Worm (Caenorhabditis elegans): ENCODE results near the gene alh-12.

alh-12 gene

DNA sequence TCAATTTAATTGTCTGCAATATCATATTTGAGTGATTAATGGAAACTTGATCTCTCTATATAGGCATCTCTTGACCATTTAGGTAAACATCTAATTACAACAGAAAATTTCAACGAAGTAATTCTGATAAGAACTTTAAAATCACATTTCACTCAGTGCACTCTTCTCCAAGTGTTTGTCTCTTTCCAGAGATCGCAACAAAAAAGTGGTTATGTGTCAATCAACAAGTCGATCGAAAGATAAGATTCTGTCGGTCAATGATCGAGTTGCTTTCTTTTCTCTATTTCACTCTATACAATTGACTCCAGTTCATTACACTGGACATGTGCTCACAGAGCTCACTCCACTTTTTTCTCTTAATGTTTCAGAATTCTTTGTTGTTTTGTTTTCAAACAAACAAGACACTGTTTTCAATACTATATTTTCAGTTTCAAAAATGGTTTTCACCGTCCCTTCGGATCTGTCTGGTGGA lies at the start of gene alh-12 (continued):
- TF ChIP-seq daf-16 (GFP tag; optimal IDR thresholded peaks at IDR 0.05): no peak
- TF ChIP-seq daf-16 (tag; optimal IDR thresholded peaks at IDR 0.05): peak; percentile 94
- TF ChIP-seq nhr-25 (tag; optimal IDR thresholded peaks at IDR 0.05; ENCODE audit: borderline replicate concordance, insufficient read depth): no peak
- no peak for TF ChIP-seq T26A8.4 (GFP tag; IDR thresholded peaks at IDR 0.05)
- no peak for TF ChIP-seq attf-4 (tag; optimal IDR thresholded peaks at IDR 0.05)
- TF ChIP-seq ctbp-1 (GFP tag; IDR thresholded peaks at IDR 0.05): no peak
- TF ChIP-seq rbr-2 (tag; optimal IDR thresholded peaks at IDR 0.05): no peak
- no peak for TF ChIP-seq lin-13 (GFP tag; optimal IDR thresholded peaks at IDR 0.05)
- TF ChIP-seq dmd-6 (GFP tag; IDR thresholded peaks at IDR 0.05): peak; percentile 87
- no peak for TF ChIP-seq egl-27 (tag; optimal IDR thresholded peaks at IDR 0.05)
- TF ChIP-seq aha-1 (tag): no peak
- no peak for TF ChIP-seq fos-1 (tag; optimal IDR thresholded peaks at IDR 0.05)
- peak; percentile 36 for TF ChIP-seq nhr-11 (tag; optimal IDR thresholded peaks at IDR 0.05)
- TF ChIP-seq spr-1 (tag; optimal IDR thresholded peaks at IDR 0.05): no peak
- TF ChIP-seq vab-7 (GFP tag; IDR thresholded peaks at IDR 0.05): no peak
- no peak for TF ChIP-seq lsy-2 (tag; optimal IDR thresholded peaks at IDR 0.05)
- no peak for TF ChIP-seq aly-2 (tag; optimal IDR thresholded peaks at IDR 0.05)
- TF ChIP-seq tag-97 (GFP tag; IDR thresholded peaks at IDR 0.05): no peak
- TF ChIP-seq ztf-11 (tag; optimal IDR thresholded peaks at IDR 0.05): no peak
- TF ChIP-seq spr-3 (GFP tag; optimal IDR thresholded peaks at IDR 0.05): no peak
- TF ChIP-seq zfp-2 (tag; optimal IDR thresholded peaks at IDR 0.05): no peak
- TF ChIP-seq nhr-111 (GFP tag; optimal IDR thresholded peaks at IDR 0.05): no peak
- TF ChIP-seq arid-1 (GFP tag; conservative IDR thresholded peaks at IDR 0.05): no peak
- TF ChIP-seq mxl-2 (GFP tag; conservative IDR thresholded peaks at IDR 0.05): no peak
- no peak for TF ChIP-seq gei-8 (GFP tag; optimal IDR thresholded peaks at IDR 0.05)
- TF ChIP-seq hlh-11 (tag; optimal IDR thresholded peaks at IDR 0.05): peak; percentile 77
- peak; percentile 80 for TF ChIP-seq nhr-28 (tag; optimal IDR thresholded peaks at IDR 0.05)
- no peak for TF ChIP-seq dmd-9 (GFP tag; IDR thresholded peaks at IDR 0.05)
- peak; percentile 71 for TF ChIP-seq pqm-1 (tag; optimal IDR thresholded peaks at IDR 0.05)
- no peak for TF ChIP-seq ceh-62 (tag; optimal IDR thresholded peaks at IDR 0.05)

DNA sequence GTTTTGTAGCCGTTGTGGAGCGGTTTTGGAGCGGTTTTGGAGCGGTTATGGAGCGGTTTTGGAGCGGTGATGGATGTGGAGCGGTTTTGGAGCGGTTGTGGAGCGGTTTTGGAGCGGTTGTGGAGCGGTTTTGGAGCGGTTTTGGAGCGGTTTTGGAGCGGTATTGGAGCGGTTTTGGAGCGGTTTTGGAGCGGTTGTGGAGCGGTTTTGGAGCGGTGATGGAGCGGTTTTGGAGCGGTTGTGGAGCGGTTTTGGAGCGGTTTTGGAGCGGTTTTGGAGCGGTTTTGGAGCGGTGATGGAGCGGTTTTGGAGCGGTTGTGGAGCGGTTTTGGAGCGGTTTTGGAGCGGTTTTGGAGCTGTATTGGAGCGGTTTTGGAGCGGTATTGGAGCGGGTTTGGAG lies 1.4 kb upstream of the alh-12 start:
- peak; percentile 85 for TF ChIP-seq set-16 (GFP tag; IDR thresholded peaks at IDR 0.05)

DNA sequence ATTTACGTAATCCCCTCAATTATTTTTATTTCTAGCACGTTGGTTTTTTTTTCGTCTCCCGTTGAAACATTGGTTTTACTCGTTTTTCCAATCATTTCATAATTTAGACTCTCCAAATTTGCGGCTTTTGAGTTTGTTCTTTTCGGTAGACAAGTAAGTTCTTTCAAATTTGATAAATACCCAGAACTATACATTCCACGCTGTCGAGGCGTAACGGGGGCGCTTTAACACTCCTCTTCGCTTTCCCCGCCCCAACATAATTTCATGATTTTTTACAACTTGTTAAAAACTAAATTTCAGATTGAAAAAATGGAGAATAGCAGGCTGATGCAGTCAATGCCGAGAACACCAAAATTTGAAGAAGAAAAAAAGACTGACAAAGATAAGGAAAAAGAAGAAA lies 2.8 kb downstream of the alh-12 start, which contains the start of gene Y69F12A.1:
Y69F12A.1 (plus strand) TSS at position 301 of the 400 bp plus-strand sequence.
- TF ChIP-seq unc-62 (GFP tag; optimal IDR thresholded peaks at IDR 0.05 in 1 of 2) (no peak), unc-62 (tag; optimal IDR thresholded peaks at IDR 0.05) (no peak), F10B5.3 (tag; optimal IDR thresholded peaks at IDR 0.05) (no peak), zfp-3 (GFP tag; conservative IDR thresholded peaks at IDR 0.05) (no peak), Y105C5A.15 (GFP tag; IDR thresholded peaks at IDR 0.05) (no peak), arid-1 (GFP tag; conservative IDR thresholded peaks at IDR 0.05) (no peak), lsy-2 (tag; optimal IDR thresholded peaks at IDR 0.05) (no peak), lir-3 (tag; optimal IDR thresholded peaks at IDR 0.05) (no peak), egl-43 (GFP tag; IDR thresholded peaks at IDR 0.05) (no peak), fkh-10 (GFP tag; optimal IDR thresholded peaks at IDR 0.05) (no peak), lin-29 (GFP tag; IDR thresholded peaks at IDR 0.05) (no peak), ztf-11 (tag; optimal IDR thresholded peaks at IDR 0.05) (no peak), zag-1 (tag; optimal IDR thresholded peaks at IDR 0.05) (no peak), saeg-2 (GFP tag; IDR thresholded peaks at IDR 0.05) (no peak), hlh-30 (tag; optimal IDR thresholded peaks at IDR 0.05; ENCODE audit: insufficient read depth) (no peak), mep-1 (tag; optimal IDR thresholded peaks at IDR 0.05) (no peak), vab-7 (GFP tag; IDR thresholded peaks at IDR 0.05) (no peak), skn-1 (tag; optimal IDR thresholded peaks at IDR 0.05) (no peak), dmd-9 (GFP tag; IDR thresholded peaks at IDR 0.05) (no peak), R02D3.7 (tag; optimal IDR thresholded peaks at IDR 0.05) (no peak)

Data from whole organism, L4 larva.